Worm (Caenorhabditis elegans) whole organism, L4 larva: Measurements from ENCODE around the gene EEED8.18.

Experiments used
- F26F4.8 ChIP-seq: fragments of 200-800 bp; sonication (Bioruptor generic); conservative IDR thresholded peaks from 2 replicates; pipeline ENCODE4 v1.3.6; 2022; ENCODE audit warnings: missing genetic modification characterization, missing compliant biosample characterization
- R02D3.7 ChIP-seq: fragments of 150-350 bp; sonication (generic microtip); optimal IDR thresholded peaks from 3 replicates; lab custom pipeline; 2014; ENCODE audit warnings: missing biosample characterization, missing genetic modification characterization
- T20F7.1 ChIP-seq: fragments of 200-800 bp; sonication (Bioruptor generic); optimal IDR thresholded peaks from 2 replicates; lab custom pipeline; 2018; ENCODE audit warnings: mild to moderate bottlenecking, missing genetic modification characterization, missing compliant biosample characterization
- aha-1 ChIP-seq: fragments of 150-350 bp; peaks from one replicate; lab custom pipeline; 2014; ENCODE audit warnings: missing biosample characterization, missing genetic modification characterization
- attf-4 ChIP-seq: sonication (generic microtip); optimal IDR thresholded peaks from 3 replicates; lab custom pipeline; 2017; ENCODE audit warnings: missing biosample characterization, missing genetic modification characterization
- ceh-32 ChIP-seq: sonication (generic microtip); optimal IDR thresholded peaks from 2 replicates; lab custom pipeline; 2016; ENCODE audit warnings: mild to moderate bottlenecking, missing genetic modification characterization, missing compliant biosample characterization; ENCODE audit not compliant: poor library complexity
- ctbp-1 ChIP-seq: fragments of 200-800 bp; sonication (Bioruptor generic); IDR thresholded peaks from 2 replicates; pipeline ENCODE4 v1.3.6; 2022; ENCODE audit warnings: missing genetic modification reagents, missing genetic modification characterization, missing compliant biosample characterization
- daf-16 ChIP-seq, 3 experiments: sonication (generic microtip); optimal IDR thresholded peaks; 2 replicates each; lab custom pipeline; 2016 to 2017; ENCODE audit warnings: missing genetic modification characterization in 3 of 3, missing genetic modification reagents in 3 of 3, mild to moderate bottlenecking in 2 of 3, missing compliant biosample characterization in 2 of 3, missing biosample characterization in 1 of 3, moderate library complexity in 1 of 3
- daf-8 ChIP-seq: fragments of 200-800 bp; sonication (Bioruptor generic); IDR thresholded peaks from 2 replicates; pipeline ENCODE4 v1.3.6; 2022; ENCODE audit warnings: missing genetic modification characterization, missing compliant biosample characterization
- dpl-1 ChIP-seq: fragments of 150-350 bp; optimal IDR thresholded peaks from 2 replicates; lab custom pipeline; 2014; ENCODE audit warnings: missing biosample characterization, missing genetic modification reagents, missing genetic modification characterization
- dve-1 ChIP-seq: sonication (generic microtip); optimal IDR thresholded peaks from 2 replicates; lab custom pipeline; 2017; ENCODE audit warnings: antibody characterized with exemption, mild to moderate bottlenecking, missing genetic modification characterization, missing compliant biosample characterization; ENCODE audit not compliant: insufficient read depth
- fkh-10 ChIP-seq: fragments of 150-350 bp; optimal IDR thresholded peaks from 2 replicates; lab custom pipeline; 2014; ENCODE audit warnings: missing biosample characterization, missing genetic modification reagents, missing genetic modification characterization
- hif-1 ChIP-seq, 2 experiments: sonication (generic microtip); optimal IDR thresholded peaks; 2 replicates each; lab custom pipeline; 2016 to 2017; ENCODE audit warnings: missing compliant biosample characterization in 2 of 2, missing genetic modification characterization in 2 of 2, missing genetic modification reagents in 2 of 2, missing genotype in 2 of 2, mild to moderate bottlenecking in 1 of 2
- hlh-30 ChIP-seq: sonication (generic microtip); optimal IDR thresholded peaks from 2 replicates; lab custom pipeline; 2017; ENCODE audit warnings: antibody characterized with exemption, mild to moderate bottlenecking, missing genetic modification characterization, missing compliant biosample characterization; ENCODE audit not compliant: insufficient read depth
- lim-7 ChIP-seq: fragments of 200-800 bp; sonication (Bioruptor generic); IDR thresholded peaks from 2 replicates; pipeline ENCODE4 v1.3.6; 2022; ENCODE audit warnings: missing genetic modification characterization, missing compliant biosample characterization
- lin-1 ChIP-seq: fragments of 200-800 bp; sonication (Bioruptor generic); IDR thresholded peaks from 2 replicates; pipeline ENCODE4 v1.3.6; 2022; ENCODE audit warnings: missing genetic modification reagents, missing genetic modification characterization, missing compliant biosample characterization
- lin-39 ChIP-seq: fragments of 150-350 bp; optimal IDR thresholded peaks from 2 replicates; lab custom pipeline; 2014; ENCODE audit warnings: missing biosample characterization, missing genetic modification reagents, missing genetic modification characterization
- mxl-2 ChIP-seq: fragments of 200-800 bp; sonication (Bioruptor generic); conservative IDR thresholded peaks from 2 replicates; pipeline ENCODE4 v1.3.6; 2022; ENCODE audit warnings: missing genetic modification reagents, missing genetic modification characterization, missing compliant biosample characterization
- mxl-3 ChIP-seq: fragments of 200-800 bp; sonication (Bioruptor generic); optimal IDR thresholded peaks from 2 replicates; lab custom pipeline; 2018; ENCODE audit warnings: mild to moderate bottlenecking, missing genetic modification characterization, missing compliant biosample characterization
- nhr-10 ChIP-seq: fragments of 150-350 bp; optimal IDR thresholded peaks from 2 replicates; lab custom pipeline; 2014; ENCODE audit warnings: missing biosample characterization, missing genetic modification characterization
- nhr-237 ChIP-seq: sonication (generic microtip); optimal IDR thresholded peaks from 2 replicates; lab custom pipeline; 2017; ENCODE audit warnings: missing biosample characterization, missing genetic modification characterization
- nhr-25 ChIP-seq: sonication (generic microtip); optimal IDR thresholded peaks from 2 replicates; lab custom pipeline; 2017; ENCODE audit warnings: missing genetic modification characterization, mild to moderate bottlenecking, missing compliant biosample characterization, antibody characterized with exemption, moderate library complexity, borderline replicate concordance; ENCODE audit not compliant: insufficient read depth
- nhr-28 ChIP-seq: fragments of 150-350 bp; optimal IDR thresholded peaks from 2 replicates; lab custom pipeline; 2014; ENCODE audit warnings: missing biosample characterization, missing genetic modification characterization
- nhr-41 ChIP-seq: fragments of 200-800 bp; sonication (Bioruptor generic); IDR thresholded peaks from 2 replicates; pipeline ENCODE4 v1.3.6; 2022; ENCODE audit warnings: missing genetic modification reagents, missing genetic modification characterization, missing compliant biosample characterization
- nhr-48 ChIP-seq: sonication (generic microtip); optimal IDR thresholded peaks from 2 replicates; lab custom pipeline; 2016; ENCODE audit warnings: mild to moderate bottlenecking, missing genetic modification characterization, missing compliant biosample characterization
- rbr-2 ChIP-seq: sonication (generic microtip); optimal IDR thresholded peaks from 2 replicates; lab custom pipeline; 2016; ENCODE audit warnings: missing genotype, missing genetic modification characterization, missing compliant biosample characterization
- saeg-2 ChIP-seq: fragments of 200-800 bp; sonication (Bioruptor generic); IDR thresholded peaks from 2 replicates; pipeline ENCODE4 v1.3.6; 2022; ENCODE audit warnings: missing genetic modification reagents, missing genetic modification characterization, missing compliant biosample characterization
- sdz-12 ChIP-seq: fragments of 200-800 bp; sonication (Bioruptor generic); optimal IDR thresholded peaks from 2 replicates; lab custom pipeline; 2018; ENCODE audit warnings: mild to moderate bottlenecking, missing genetic modification characterization, missing compliant biosample characterization
- set-16 ChIP-seq: fragments of 200-800 bp; sonication (Bioruptor generic); IDR thresholded peaks from 2 replicates; pipeline ENCODE4 v1.3.6; 2022; ENCODE audit warnings: missing genetic modification reagents, missing genetic modification characterization, missing compliant biosample characterization
- snpc-1.2 ChIP-seq: fragments of 200-800 bp; sonication (Bioruptor generic); IDR thresholded peaks from 2 replicates; pipeline ENCODE4 v1.3.6; 2022; ENCODE audit warnings: missing genetic modification reagents, missing genetic modification characterization, missing compliant biosample characterization
- unc-39 ChIP-seq: sonication (generic microtip); optimal IDR thresholded peaks from 2 replicates; lab custom pipeline; 2017; ENCODE audit warnings: missing biosample characterization, missing genetic modification characterization
- unc-62 ChIP-seq, 3 experiments: fragments of 150-350 bp in 1 of 3; sonication (generic microtip); optimal IDR thresholded peaks in 2 of 3; peaks in 1 of 3; 1 replicate in 1 of 3; 2 replicates in 2 of 3; lab custom pipeline; 2014 to 2017; ENCODE audit warnings: missing biosample characterization in 3 of 3, missing genetic modification characterization in 3 of 3, missing genetic modification reagents in 3 of 3, missing genotype in 1 of 3
- vab-7 ChIP-seq: fragments of 200-800 bp; sonication (Bioruptor generic); IDR thresholded peaks from 2 replicates; pipeline ENCODE4 v1.3.6; 2022; ENCODE audit warnings: missing genetic modification reagents, missing genetic modification characterization, missing compliant biosample characterization
- zag-1 ChIP-seq: fragments of 150-350 bp; optimal IDR thresholded peaks from 2 replicates; lab custom pipeline; 2014; ENCODE audit warnings: missing biosample characterization, missing genetic modification characterization
- zip-11 ChIP-seq: fragments of 200-800 bp; sonication (Bioruptor generic); IDR thresholded peaks from 2 replicates; pipeline ENCODE4 v1.3.6; 2022; ENCODE audit warnings: missing genetic modification characterization, missing compliant biosample characterization
- zip-2 ChIP-seq: fragments of 150-350 bp; optimal IDR thresholded peaks from 2 replicates; lab custom pipeline; 2014; ENCODE audit warnings: missing biosample characterization, missing genetic modification characterization
- ztf-11 ChIP-seq: fragments of 150-350 bp; optimal IDR thresholded peaks from 2 replicates; lab custom pipeline; 2014; ENCODE audit warnings: missing biosample characterization, missing genetic modification characterization

Gene EEED8.18

DNA sequence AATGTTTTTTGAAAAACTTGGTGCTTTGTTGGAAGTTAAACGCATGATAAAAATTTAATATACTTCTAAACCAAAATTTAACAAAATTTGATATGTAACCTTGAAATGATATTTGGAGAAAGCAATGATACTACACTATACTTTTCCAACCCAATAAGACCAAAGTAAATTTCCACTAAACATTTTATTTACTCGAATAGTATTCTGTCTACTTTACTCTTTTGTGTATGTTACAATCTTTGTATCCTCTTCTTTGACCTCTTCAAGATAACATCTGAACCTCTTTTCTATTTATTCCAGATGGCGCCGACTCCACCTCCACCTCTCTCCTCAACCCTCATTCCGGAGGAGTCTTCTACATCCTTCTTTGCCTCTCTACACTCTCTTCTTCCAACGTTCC, 41.1 kb upstream of the EEED8.18 start, which contains the start of gene dhs-5:
Gene dhs-5, plus strand, starts transcription at position 301 of the 400 bp plus-strand sequence.
- TF ChIP-seq dve-1 (tag; lab: Kevin White, UChicago) (no peak), nhr-10 (tag; lab: Kevin White, UChicago) (no peak), R02D3.7 (no peak), unc-39 (tag; lab: Kevin White, UChicago) (no peak), lin-39 (tag; lab: Kevin White, UChicago) (no peak), set-16 (GFP tag; lab: Robert Waterston, UW) (no peak), hlh-30 (no peak), nhr-41 (GFP tag; lab: Robert Waterston, UW) (no peak)

- TF ChIP-seq hlh-30, result no peak
- TF ChIP-seq saeg-2, result no peak
- TF ChIP-seq aha-1, result peak; percentile 82
Measured at ce11 chrII:5451278-5451677, 38.9 kb upstream of the EEED8.18 start.

DNA sequence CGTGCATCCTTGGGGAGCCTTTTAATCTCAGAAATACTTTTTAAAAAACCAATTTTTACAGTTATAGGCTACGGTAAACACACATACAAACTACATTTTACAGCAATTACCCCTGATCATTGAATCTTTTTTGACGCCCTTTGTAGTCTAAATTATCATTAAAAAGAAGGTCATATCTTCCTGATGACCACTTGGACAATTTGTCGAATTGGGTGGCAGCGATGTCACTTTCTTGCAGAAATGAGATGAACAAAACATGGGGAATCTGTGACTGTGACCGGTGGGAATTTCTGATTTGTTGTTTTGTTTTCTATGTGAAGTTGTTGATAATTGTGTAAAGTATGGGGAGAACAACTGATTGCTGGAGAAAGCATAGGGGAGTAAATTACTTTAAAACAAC, 37.2 kb upstream of the EEED8.18 start:
- peak; percentile 79 for TF ChIP-seq nhr-28 (tag; lab: Kevin White, UChicago)
- no peak for TF ChIP-seq zip-2 (tag; lab: Kevin White, UChicago)
- peak in 1 of 2 experiments; percentile 82 for TF ChIP-seq unc-62 (GFP tag; optimal IDR thresholded peaks at IDR 0.05 in 1 of 2; lab: Kevin White, UChicago)
- TF ChIP-seq unc-62 (tag; optimal IDR thresholded peaks at IDR 0.05; lab: Kevin White, UChicago), result no peak
- TF ChIP-seq nhr-25 (tag; lab: Kevin White, UChicago), result no peak
- TF ChIP-seq, all 104 proteins: peak for 2

DNA sequence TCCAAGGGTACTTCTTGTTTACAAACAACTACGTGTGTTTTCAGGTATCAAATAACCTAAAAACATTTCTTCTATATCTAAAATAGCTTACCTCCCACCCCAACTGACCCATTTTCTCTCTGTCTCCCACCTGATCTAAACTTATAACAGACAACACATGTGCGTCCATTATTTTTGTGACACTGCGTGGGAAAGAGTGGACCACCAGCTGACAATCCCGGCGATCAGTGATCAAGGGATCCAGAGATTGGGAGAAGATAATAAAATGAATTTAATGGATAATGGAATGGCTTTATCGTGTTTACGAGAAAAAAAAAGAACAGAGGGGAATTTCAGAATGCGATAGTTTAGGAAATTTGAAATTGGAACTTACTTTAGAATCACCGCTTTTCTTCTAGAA, 36.8 kb upstream of the EEED8.18 start:
- TF ChIP-seq daf-16 (GFP tag; optimal IDR thresholded peaks at IDR 0.05; lab: Kevin White, UChicago) (peak in 1 of 2 experiments; percentile 87), daf-16 (tag; optimal IDR thresholded peaks at IDR 0.05; lab: Kevin White, UChicago) (no peak), mxl-3 (GFP tag; lab: Kevin White, UChicago) (peak; percentile 52), F26F4.8 (GFP tag; lab: Robert Waterston, UW) (no peak)
- TF ChIP-seq, all 104 proteins: peak for 2

DNA sequence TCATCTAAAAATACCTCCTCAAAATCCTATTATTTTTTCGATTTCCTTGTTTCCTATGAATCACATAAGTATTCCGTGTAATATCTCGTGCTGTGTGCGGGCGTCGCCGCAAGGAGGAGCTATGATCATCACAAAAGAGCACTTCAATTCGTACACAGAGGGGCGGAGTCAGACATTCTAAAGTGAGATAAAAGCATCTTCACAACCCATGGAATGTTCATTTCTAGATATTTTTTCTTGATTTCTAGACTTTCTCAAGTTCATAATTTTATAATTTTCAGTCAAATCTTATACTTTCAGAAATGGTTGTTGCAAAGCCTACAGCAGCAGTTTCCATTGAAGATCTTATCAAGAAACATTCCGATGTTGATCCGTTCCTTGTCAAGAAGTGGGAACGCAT, 35.0 kb upstream of the EEED8.18 start, which contains the start of gene cex-1:
Gene cex-1, plus strand, starts transcription at position 301 of the 400 bp plus-strand sequence.
- TF ChIP-seq rbr-2 (tag; lab: Kevin White, UChicago), result no peak
- TF ChIP-seq zag-1 (tag; lab: Kevin White, UChicago), result no peak
- TF ChIP-seq mxl-2 (GFP tag; lab: Robert Waterston, UW), result no peak
- TF ChIP-seq attf-4 (tag; lab: Kevin White, UChicago), result no peak
- no peak for TF ChIP-seq hif-1 (tag; optimal IDR thresholded peaks at IDR 0.05; lab: Kevin White, UChicago)
- TF ChIP-seq, all 104 proteins: peak for 0

DNA sequence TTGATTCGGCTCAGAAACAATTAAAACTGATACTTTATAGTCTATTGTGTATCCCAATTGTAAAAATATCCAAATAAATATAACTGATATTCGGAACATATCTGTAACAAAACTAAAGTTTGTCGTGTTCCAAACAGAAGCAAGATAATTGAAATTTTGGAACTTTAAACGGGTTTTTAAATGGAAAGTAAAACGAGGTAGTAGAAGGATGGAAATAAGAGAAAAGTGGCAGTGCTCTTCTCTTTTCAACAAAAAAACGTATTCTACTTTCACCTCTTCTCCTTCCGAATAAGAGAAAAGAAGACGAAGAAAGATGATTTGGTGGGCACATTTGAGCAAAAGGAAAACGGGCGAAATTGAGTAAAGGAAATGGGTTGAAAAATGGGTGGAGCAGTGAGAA, 34.1 kb upstream of the EEED8.18 start, which contains the start of gene nmr-1:
Gene nmr-1, minus strand, starts transcription at position 101 of the 400 bp plus-strand sequence.
- no peak for TF ChIP-seq vab-7 (GFP tag; lab: Robert Waterston, UW)
- no peak for TF ChIP-seq sdz-12 (GFP tag; lab: Kevin White, UChicago)
- no peak for TF ChIP-seq fkh-10
- TF ChIP-seq, all 104 proteins: peak for 0

DNA sequence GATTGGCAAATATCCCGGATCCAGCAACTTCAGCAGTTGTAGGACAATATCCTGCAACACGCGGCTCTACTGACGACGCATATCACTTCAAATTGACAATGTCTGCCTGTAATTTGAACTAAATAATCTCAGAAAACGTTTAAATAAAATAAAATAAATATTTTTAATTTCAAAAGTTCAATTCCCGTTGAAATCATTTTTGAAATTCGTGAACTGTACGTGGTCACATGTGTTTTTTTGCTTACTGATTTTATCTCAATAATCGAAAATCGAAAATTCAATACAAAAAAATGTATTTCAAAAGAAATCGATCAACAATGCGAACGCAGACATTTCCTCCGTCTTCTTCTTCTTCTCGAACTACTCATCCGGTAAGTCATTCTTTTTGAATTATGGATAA, 25.2 kb upstream of the EEED8.18 start, which contains the start of gene F07F6.1:
Gene F07F6.1, plus strand, starts transcription at position 301 of the 400 bp plus-strand sequence.
- no peak for TF ChIP-seq daf-8 (GFP tag; lab: Robert Waterston, UW)
- no peak for TF ChIP-seq nhr-10 (tag; lab: Kevin White, UChicago)
- no peak for TF ChIP-seq nhr-25 (tag; lab: Kevin White, UChicago)
- TF ChIP-seq ztf-11 (tag; lab: Kevin White, UChicago), result no peak
- TF ChIP-seq lim-7 (GFP tag; lab: Robert Waterston, UW), result no peak
- TF ChIP-seq nhr-237 (tag; lab: Kevin White, UChicago), result no peak
- no peak for TF ChIP-seq ctbp-1 (GFP tag; lab: Robert Waterston, UW)
- no peak for TF ChIP-seq T20F7.1 (GFP tag; lab: Kevin White, UChicago)
- TF ChIP-seq lin-1, result no peak
- no peak for TF ChIP-seq snpc-1.2 (GFP tag; lab: Robert Waterston, UW)
- TF ChIP-seq dpl-1, result no peak
- no peak for TF ChIP-seq zip-11 (GFP tag; lab: Robert Waterston, UW)
- TF ChIP-seq ceh-32, result no peak
- no peak for TF ChIP-seq nhr-48 (tag; lab: Kevin White, UChicago)
